Worm (Caenorhabditis elegans) whole organism, L4 larva: Measurements from ENCODE around the gene pps-1.

Experiments used
- F37D6.2 ChIP-seq: sonication (generic microtip); optimal IDR thresholded peaks from 2 replicates; lab custom pipeline; 2016; ENCODE audit warnings: mild to moderate bottlenecking, missing genetic modification characterization, missing compliant biosample characterization
- T20F7.1 ChIP-seq: fragments of 200-800 bp; sonication (Bioruptor generic); optimal IDR thresholded peaks from 2 replicates; lab custom pipeline; 2018; ENCODE audit warnings: mild to moderate bottlenecking, missing genetic modification characterization, missing compliant biosample characterization
- aha-1 ChIP-seq: fragments of 150-350 bp; peaks from one replicate; lab custom pipeline; 2014; ENCODE audit warnings: missing biosample characterization, missing genetic modification characterization
- ama-1 ChIP-seq: fragments of 150-350 bp; optimal IDR thresholded peaks from 2 replicates; lab custom pipeline; 2014; ENCODE audit warnings: inconsistent platforms, mixed read lengths
- ces-1 ChIP-seq: fragments of 150-350 bp; sonication (generic microtip); optimal IDR thresholded peaks from 4 replicates; lab custom pipeline; 2014; ENCODE audit warnings: missing biosample characterization, missing genetic modification reagents, missing genetic modification characterization
- cey-2 ChIP-seq: sonication (generic microtip); optimal IDR thresholded peaks from 3 replicates; lab custom pipeline; 2017; ENCODE audit warnings: missing genetic modification characterization, mild to moderate bottlenecking, missing compliant biosample characterization, antibody characterized with exemption, borderline replicate concordance; ENCODE audit not compliant: insufficient read depth
- ctbp-1 ChIP-seq: fragments of 200-800 bp; sonication (Bioruptor generic); IDR thresholded peaks from 2 replicates; pipeline ENCODE4 v1.3.6; 2022; ENCODE audit warnings: missing genetic modification reagents, missing genetic modification characterization, missing compliant biosample characterization
- dmd-6 ChIP-seq: fragments of 200-800 bp; sonication (Bioruptor generic); IDR thresholded peaks from 2 replicates; pipeline ENCODE4 v1.3.6; 2022; ENCODE audit warnings: missing genetic modification reagents, missing genetic modification characterization, missing compliant biosample characterization
- dmd-9 ChIP-seq: fragments of 200-800 bp; sonication (Bioruptor generic); IDR thresholded peaks from 2 replicates; pipeline ENCODE4 v1.3.6; 2022; ENCODE audit warnings: missing genetic modification reagents, missing genetic modification characterization, missing compliant biosample characterization
- dpl-1 ChIP-seq: fragments of 150-350 bp; optimal IDR thresholded peaks from 2 replicates; lab custom pipeline; 2014; ENCODE audit warnings: missing biosample characterization, missing genetic modification reagents, missing genetic modification characterization
- dve-1 ChIP-seq: sonication (generic microtip); optimal IDR thresholded peaks from 2 replicates; lab custom pipeline; 2017; ENCODE audit warnings: antibody characterized with exemption, mild to moderate bottlenecking, missing genetic modification characterization, missing compliant biosample characterization; ENCODE audit not compliant: insufficient read depth
- egl-43 ChIP-seq: fragments of 200-800 bp; sonication (Bioruptor generic); IDR thresholded peaks from 2 replicates; pipeline ENCODE4 v1.3.6; 2022; ENCODE audit warnings: missing genetic modification reagents, missing genetic modification characterization, missing compliant biosample characterization
- fkh-10 ChIP-seq: fragments of 150-350 bp; optimal IDR thresholded peaks from 2 replicates; lab custom pipeline; 2014; ENCODE audit warnings: missing biosample characterization, missing genetic modification reagents, missing genetic modification characterization
- hlh-11 ChIP-seq: fragments of 200-800 bp; sonication (Bioruptor generic); optimal IDR thresholded peaks from 2 replicates; lab custom pipeline; 2018; ENCODE audit warnings: mild to moderate bottlenecking, missing genetic modification characterization, missing compliant biosample characterization
- hlh-30 ChIP-seq: sonication (generic microtip); optimal IDR thresholded peaks from 2 replicates; lab custom pipeline; 2017; ENCODE audit warnings: antibody characterized with exemption, mild to moderate bottlenecking, missing genetic modification characterization, missing compliant biosample characterization; ENCODE audit not compliant: insufficient read depth
- lim-7 ChIP-seq: fragments of 200-800 bp; sonication (Bioruptor generic); IDR thresholded peaks from 2 replicates; pipeline ENCODE4 v1.3.6; 2022; ENCODE audit warnings: missing genetic modification characterization, missing compliant biosample characterization
- lin-13 ChIP-seq: fragments of 150-350 bp; optimal IDR thresholded peaks from 2 replicates; lab custom pipeline; 2014; ENCODE audit warnings: missing biosample characterization, missing genetic modification reagents, missing genetic modification characterization
- lin-29 ChIP-seq: fragments of 200-800 bp; sonication (Bioruptor generic); IDR thresholded peaks from 2 replicates; pipeline ENCODE4 v1.3.6; 2022; ENCODE audit warnings: missing genetic modification reagents, missing genetic modification characterization, missing compliant biosample characterization
- lin-38 ChIP-seq: fragments of 200-800 bp; sonication (Bioruptor generic); IDR thresholded peaks from 2 replicates; pipeline ENCODE4 v1.3.6; 2022; ENCODE audit warnings: missing genetic modification reagents, missing genetic modification characterization, missing compliant biosample characterization
- lir-3 ChIP-seq: sonication (generic microtip); optimal IDR thresholded peaks from 2 replicates; lab custom pipeline; 2016; ENCODE audit warnings: mild to moderate bottlenecking, missing genetic modification characterization, missing compliant biosample characterization
- lsy-2 ChIP-seq, 2 experiments: fragments of 150-350 bp in 1 of 2; sonication (generic microtip) in 1 of 2; optimal IDR thresholded peaks; 2 replicates each; lab custom pipeline; 2014 to 2017; ENCODE audit warnings: missing biosample characterization in 2 of 2, missing genetic modification characterization in 2 of 2
- mdl-1 ChIP-seq, 2 experiments: fragments of 150-350 bp in 1 of 2; sonication (generic microtip) in 1 of 2; optimal IDR thresholded peaks; 2 replicates each; lab custom pipeline; 2014 to 2017; ENCODE audit warnings: missing biosample characterization in 2 of 2, missing genetic modification characterization in 2 of 2
- mep-1 ChIP-seq: fragments of 150-350 bp; sonication (generic microtip); optimal IDR thresholded peaks from 3 replicates; lab custom pipeline; 2014; ENCODE audit warnings: missing biosample characterization, missing genetic modification characterization
- mes-2 ChIP-seq: sonication (generic microtip); optimal IDR thresholded peaks from 2 replicates; lab custom pipeline; 2016; ENCODE audit warnings: missing genotype, mild to moderate bottlenecking, missing genetic modification characterization, missing compliant biosample characterization; ENCODE audit not compliant: poor library complexity, severe bottlenecking
- mxl-3 ChIP-seq: fragments of 200-800 bp; sonication (Bioruptor generic); optimal IDR thresholded peaks from 2 replicates; lab custom pipeline; 2018; ENCODE audit warnings: mild to moderate bottlenecking, missing genetic modification characterization, missing compliant biosample characterization
- nhr-11 ChIP-seq: fragments of 150-350 bp; optimal IDR thresholded peaks from 2 replicates; lab custom pipeline; 2014; ENCODE audit warnings: missing biosample characterization, missing genetic modification characterization
- nhr-25 ChIP-seq: sonication (generic microtip); optimal IDR thresholded peaks from 2 replicates; lab custom pipeline; 2017; ENCODE audit warnings: missing genetic modification characterization, mild to moderate bottlenecking, missing compliant biosample characterization, antibody characterized with exemption, moderate library complexity, borderline replicate concordance; ENCODE audit not compliant: insufficient read depth
- nhr-28 ChIP-seq: fragments of 150-350 bp; optimal IDR thresholded peaks from 2 replicates; lab custom pipeline; 2014; ENCODE audit warnings: missing biosample characterization, missing genetic modification characterization
- nhr-6 ChIP-seq: fragments of 150-350 bp; optimal IDR thresholded peaks from 2 replicates; lab custom pipeline; 2014; ENCODE audit warnings: missing biosample characterization, missing genetic modification characterization
- nhr-76 ChIP-seq: fragments of 150-350 bp; optimal IDR thresholded peaks from 2 replicates; lab custom pipeline; 2014; ENCODE audit warnings: missing biosample characterization, missing genetic modification characterization
- php-3 ChIP-seq: fragments of 200-800 bp; sonication (Bioruptor generic); IDR thresholded peaks from 2 replicates; pipeline ENCODE4 v1.3.6; 2022; ENCODE audit warnings: missing genetic modification reagents, missing genetic modification characterization, missing compliant biosample characterization
- rbr-2 ChIP-seq: sonication (generic microtip); optimal IDR thresholded peaks from 2 replicates; lab custom pipeline; 2016; ENCODE audit warnings: missing genotype, missing genetic modification characterization, missing compliant biosample characterization
- set-16 ChIP-seq: fragments of 200-800 bp; sonication (Bioruptor generic); IDR thresholded peaks from 2 replicates; pipeline ENCODE4 v1.3.6; 2022; ENCODE audit warnings: missing genetic modification reagents, missing genetic modification characterization, missing compliant biosample characterization
- skn-1 ChIP-seq: fragments of 150-350 bp; optimal IDR thresholded peaks from 2 replicates; lab custom pipeline; 2014; ENCODE audit warnings: missing biosample characterization, missing genetic modification characterization
- unc-62 ChIP-seq, 3 experiments: fragments of 150-350 bp in 1 of 3; sonication (generic microtip); optimal IDR thresholded peaks in 2 of 3; peaks in 1 of 3; 1 replicate in 1 of 3; 2 replicates in 2 of 3; lab custom pipeline; 2014 to 2017; ENCODE audit warnings: missing biosample characterization in 3 of 3, missing genetic modification characterization in 3 of 3, missing genetic modification reagents in 3 of 3, missing genotype in 1 of 3
- zfp-2 ChIP-seq: sonication (generic microtip); optimal IDR thresholded peaks from 2 replicates; lab custom pipeline; 2016; ENCODE audit warnings: mild to moderate bottlenecking, missing genetic modification characterization, missing compliant biosample characterization
- zfp-3 ChIP-seq: fragments of 200-800 bp; sonication (Bioruptor generic); conservative IDR thresholded peaks from 2 replicates; pipeline ENCODE4 v1.3.6; 2022; ENCODE audit warnings: missing genetic modification reagents, missing genetic modification characterization, missing compliant biosample characterization

pps-1 gene

ce11 chrIV:10150552-10151004, 11.2 kb upstream of the pps-1 start, which contains the start of gene tsp-12:
Gene tsp-12 (minus strand): TSS chrIV:10150602.
- TF ChIP-seq fkh-10 (peak; percentile 43), nhr-28 (tag; lab: Kevin White, UChicago) (peak; percentile 11), nhr-11 (no peak)

DNA sequence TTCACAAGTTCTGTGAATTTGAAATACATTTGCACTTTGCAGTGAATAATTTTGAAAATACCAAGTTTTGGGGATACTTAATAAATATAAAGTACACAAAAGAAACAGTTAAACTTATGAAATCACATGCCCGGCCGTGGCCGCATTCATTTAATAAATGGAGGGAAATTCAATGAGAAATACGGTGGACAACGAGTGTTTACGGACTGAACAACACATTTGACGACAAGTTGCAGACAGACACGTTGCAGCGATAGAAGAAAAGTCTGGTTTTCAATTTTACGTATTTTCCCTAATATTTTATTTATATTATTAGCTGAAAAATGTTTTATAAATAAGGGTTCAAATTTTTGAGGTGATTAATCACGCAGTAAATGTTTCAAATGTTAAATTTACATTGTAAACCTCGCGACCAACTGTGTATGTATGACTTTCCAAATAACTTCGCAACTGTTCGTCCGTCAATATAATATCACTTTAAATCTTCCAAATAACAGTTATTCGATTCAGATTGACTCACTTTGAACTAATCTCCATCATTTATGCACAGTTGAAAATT, 10.3 kb upstream of the pps-1 start, which contains the start of gene copg-1:
TSS of gene copg-1 (plus strand) at position 509 of the 559 bp plus-strand sequence.
- TF ChIP-seq lim-7: no peak
- TF ChIP-seq ctbp-1: 0 out of 2 replicates have a peak, but pooled peaks have one; percentile 16
- TF ChIP-seq lir-3 (tag; lab: Kevin White, UChicago): no peak
- TF ChIP-seq dpl-1: peak; percentile 55
- peak; percentile 74 for TF ChIP-seq aha-1 (tag; lab: Kevin White, UChicago)
- no peak for TF ChIP-seq F37D6.2 (tag; lab: Kevin White, UChicago)
- TF ChIP-seq nhr-76: no peak
- TF ChIP-seq lin-29 (GFP tag; lab: Robert Waterston, UW): no peak
- TF ChIP-seq egl-43 (GFP tag; lab: Robert Waterston, UW): no peak
- TF ChIP-seq hlh-11 (tag; lab: Kevin White, UChicago): peak; percentile 24
- peak in 1 of 2 experiments; percentile 96 for TF ChIP-seq lsy-2 (tag; optimal IDR thresholded peaks at IDR 0.05; lab: Kevin White, UChicago)
- peak; percentile 42 for TF ChIP-seq mep-1 (tag; lab: Kevin White, UChicago)
- no peak for TF ChIP-seq dmd-9 (GFP tag; lab: Robert Waterston, UW)
- TF ChIP-seq zfp-3 (GFP tag; lab: Robert Waterston, UW): no peak
- TF ChIP-seq rbr-2 (tag; lab: Kevin White, UChicago): peak; percentile 19
- TF ChIP-seq lin-13: peak; percentile 42
- TF ChIP-seq mes-2 (tag; lab: Kevin White, UChicago): peak; percentile 77
- peak; percentile 80 for TF ChIP-seq hlh-30
- no peak for TF ChIP-seq set-16 (GFP tag; lab: Robert Waterston, UW)
- no peak for TF ChIP-seq ama-1 (lab: Kevin White, UChicago)
- TF ChIP-seq cey-2 (tag; lab: Kevin White, UChicago): no peak
- TF ChIP-seq php-3 (GFP tag; lab: Robert Waterston, UW): no peak
- TF ChIP-seq nhr-6: peak; percentile 28
- TF ChIP-seq lin-38 (GFP tag; lab: Robert Waterston, UW): peak; percentile 39; the same call in 1 of the 2 replicates
- no peak for TF ChIP-seq nhr-25 (tag; lab: Kevin White, UChicago)
- TF ChIP-seq nhr-28 (tag; lab: Kevin White, UChicago): peak; percentile 28
- 0 out of 2 replicates have a peak, but pooled peaks have one; percentile 7 for TF ChIP-seq dmd-6 (GFP tag; lab: Robert Waterston, UW)
- no peak for TF ChIP-seq zfp-2
- peak; percentile 11 for TF ChIP-seq mxl-3 (GFP tag; lab: Kevin White, UChicago)
- peak; percentile 39 for TF ChIP-seq dve-1
- TF ChIP-seq skn-1 (tag; lab: Kevin White, UChicago): no peak
- peak in 1 of 2 experiments; percentile 9 for TF ChIP-seq mdl-1 (tag; optimal IDR thresholded peaks at IDR 0.05; lab: Kevin White, UChicago)
- peak; percentile 13 for TF ChIP-seq fkh-10
- TF ChIP-seq T20F7.1 (GFP tag; lab: Kevin White, UChicago): peak; percentile 52
- peak; percentile 55 for TF ChIP-seq ces-1 (GFP tag; lab: Kevin White, UChicago)

DNA sequence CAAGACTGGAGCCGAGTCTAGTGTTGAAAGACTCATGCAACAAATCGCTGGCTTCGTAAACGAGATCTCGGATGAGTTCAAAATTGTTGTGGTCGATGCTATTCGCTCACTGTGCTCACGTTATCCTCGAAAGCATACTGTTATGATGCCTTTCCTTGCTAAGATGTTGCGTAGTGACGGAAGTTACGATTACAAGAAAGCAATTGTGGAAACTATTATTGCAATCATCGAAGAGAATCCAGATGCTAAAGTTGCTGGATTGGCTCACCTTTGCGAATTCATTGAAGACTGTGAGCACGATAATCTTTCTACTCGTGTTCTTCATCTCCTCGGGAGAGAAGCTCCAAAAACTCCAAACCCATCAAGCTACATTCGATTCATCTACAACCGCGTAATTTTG, 8.3 kb upstream of the pps-1 start:
- peak in 1 of 2 experiments; percentile 95 for TF ChIP-seq unc-62 (GFP tag; optimal IDR thresholded peaks at IDR 0.05 in 1 of 2; lab: Kevin White, UChicago)
- TF ChIP-seq unc-62 (tag; optimal IDR thresholded peaks at IDR 0.05; lab: Kevin White, UChicago): no peak
- TF ChIP-seq fkh-10: no peak
